Worm (Caenorhabditis elegans) whole organism, L4 larva: ENCODE measurements around the gene R07B7.2.

Source experiments
- F26F4.8 ChIP-seq: fragments of 200-800 bp; sonication (Bioruptor generic); conservative IDR thresholded peaks from 2 replicates; pipeline ENCODE4 v1.3.6; 2022; ENCODE audit warnings: missing genetic modification characterization, missing compliant biosample characterization
- F49E8.2 ChIP-seq: sonication (generic microtip); optimal IDR thresholded peaks from 2 replicates; lab custom pipeline; 2016; ENCODE audit warnings: missing compliant biosample characterization, mild to moderate bottlenecking, missing genetic modification characterization, borderline replicate concordance
- T20F7.1 ChIP-seq: fragments of 200-800 bp; sonication (Bioruptor generic); optimal IDR thresholded peaks from 2 replicates; lab custom pipeline; 2018; ENCODE audit warnings: mild to moderate bottlenecking, missing genetic modification characterization, missing compliant biosample characterization
- Y75B8A.6 ChIP-seq: fragments of 200-800 bp; sonication (Bioruptor generic); IDR thresholded peaks from 2 replicates; pipeline ENCODE4 v1.3.6; 2022; ENCODE audit warnings: missing genetic modification reagents, missing genetic modification characterization, missing compliant biosample characterization
- ZK337.2 ChIP-seq: fragments of 200-800 bp; sonication (Bioruptor generic); IDR thresholded peaks from 2 replicates; pipeline ENCODE4 v1.3.6; 2022; ENCODE audit warnings: missing genetic modification reagents, missing genetic modification characterization, missing compliant biosample characterization
- arid-1 ChIP-seq: fragments of 200-800 bp; sonication (Bioruptor generic); conservative IDR thresholded peaks from 2 replicates; pipeline ENCODE4 v1.3.6; 2022; ENCODE audit warnings: missing genetic modification reagents, missing genetic modification characterization, missing compliant biosample characterization
- attf-4 ChIP-seq: sonication (generic microtip); optimal IDR thresholded peaks from 3 replicates; lab custom pipeline; 2017; ENCODE audit warnings: missing biosample characterization, missing genetic modification characterization
- ceh-20 ChIP-seq: fragments of 200-800 bp; sonication (Bioruptor generic); IDR thresholded peaks from 2 replicates; pipeline ENCODE4 v1.3.6; 2022; ENCODE audit warnings: missing genetic modification reagents, missing genetic modification characterization, missing compliant biosample characterization
- cey-2 ChIP-seq: sonication (generic microtip); optimal IDR thresholded peaks from 3 replicates; lab custom pipeline; 2017; ENCODE audit warnings: missing genetic modification characterization, mild to moderate bottlenecking, missing compliant biosample characterization, antibody characterized with exemption, borderline replicate concordance; ENCODE audit not compliant: insufficient read depth
- daf-16 ChIP-seq, 3 experiments: sonication (generic microtip); optimal IDR thresholded peaks; 2 replicates each; lab custom pipeline; 2016 to 2017; ENCODE audit warnings: missing genetic modification characterization in 3 of 3, missing genetic modification reagents in 3 of 3, mild to moderate bottlenecking in 2 of 3, missing compliant biosample characterization in 2 of 3, missing biosample characterization in 1 of 3, moderate library complexity in 1 of 3
- dmd-6 ChIP-seq: fragments of 200-800 bp; sonication (Bioruptor generic); IDR thresholded peaks from 2 replicates; pipeline ENCODE4 v1.3.6; 2022; ENCODE audit warnings: missing genetic modification reagents, missing genetic modification characterization, missing compliant biosample characterization
- dmd-8 ChIP-seq: fragments of 200-800 bp; sonication (Bioruptor generic); IDR thresholded peaks from 2 replicates; pipeline ENCODE4 v1.3.6; 2022; ENCODE audit warnings: missing genetic modification characterization, missing compliant biosample characterization
- dmd-9 ChIP-seq: fragments of 200-800 bp; sonication (Bioruptor generic); IDR thresholded peaks from 2 replicates; pipeline ENCODE4 v1.3.6; 2022; ENCODE audit warnings: missing genetic modification reagents, missing genetic modification characterization, missing compliant biosample characterization
- duxl-1 ChIP-seq: sonication (generic microtip); optimal IDR thresholded peaks from 2 replicates; lab custom pipeline; 2016; ENCODE audit warnings: mild to moderate bottlenecking, missing genetic modification characterization, moderate library complexity, missing compliant biosample characterization; ENCODE audit not compliant: poor library complexity
- dve-1 ChIP-seq: sonication (generic microtip); optimal IDR thresholded peaks from 2 replicates; lab custom pipeline; 2017; ENCODE audit warnings: antibody characterized with exemption, mild to moderate bottlenecking, missing genetic modification characterization, missing compliant biosample characterization; ENCODE audit not compliant: insufficient read depth
- egl-27 ChIP-seq: sonication (generic microtip); optimal IDR thresholded peaks from 3 replicates; lab custom pipeline; 2017; ENCODE audit warnings: missing biosample characterization, missing genetic modification reagents, missing genetic modification characterization
- fkh-10 ChIP-seq: fragments of 150-350 bp; optimal IDR thresholded peaks from 2 replicates; lab custom pipeline; 2014; ENCODE audit warnings: missing biosample characterization, missing genetic modification reagents, missing genetic modification characterization
- fos-1 ChIP-seq: fragments of 150-350 bp; optimal IDR thresholded peaks from 2 replicates; lab custom pipeline; 2014; ENCODE audit warnings: missing biosample characterization, missing genetic modification characterization
- hif-1 ChIP-seq, 2 experiments: sonication (generic microtip); optimal IDR thresholded peaks; 2 replicates each; lab custom pipeline; 2016 to 2017; ENCODE audit warnings: missing compliant biosample characterization in 2 of 2, missing genetic modification characterization in 2 of 2, missing genetic modification reagents in 2 of 2, missing genotype in 2 of 2, mild to moderate bottlenecking in 1 of 2
- lim-7 ChIP-seq: fragments of 200-800 bp; sonication (Bioruptor generic); IDR thresholded peaks from 2 replicates; pipeline ENCODE4 v1.3.6; 2022; ENCODE audit warnings: missing genetic modification characterization, missing compliant biosample characterization
- lin-13 ChIP-seq: fragments of 150-350 bp; optimal IDR thresholded peaks from 2 replicates; lab custom pipeline; 2014; ENCODE audit warnings: missing biosample characterization, missing genetic modification reagents, missing genetic modification characterization
- lin-15B ChIP-seq: fragments of 150-350 bp; sonication (generic microtip); optimal IDR thresholded peaks from 3 replicates; lab custom pipeline; 2014; ENCODE audit warnings: missing biosample characterization, missing genetic modification characterization
- lin-39 ChIP-seq: fragments of 150-350 bp; optimal IDR thresholded peaks from 2 replicates; lab custom pipeline; 2014; ENCODE audit warnings: missing biosample characterization, missing genetic modification reagents, missing genetic modification characterization
- mdl-1 ChIP-seq, 2 experiments: fragments of 150-350 bp in 1 of 2; sonication (generic microtip) in 1 of 2; optimal IDR thresholded peaks; 2 replicates each; lab custom pipeline; 2014 to 2017; ENCODE audit warnings: missing biosample characterization in 2 of 2, missing genetic modification characterization in 2 of 2
- nhr-10 ChIP-seq: fragments of 150-350 bp; optimal IDR thresholded peaks from 2 replicates; lab custom pipeline; 2014; ENCODE audit warnings: missing biosample characterization, missing genetic modification characterization
- nhr-102 ChIP-seq: sonication (generic microtip); optimal IDR thresholded peaks from 2 replicates; lab custom pipeline; 2016; ENCODE audit warnings: mild to moderate bottlenecking, missing genetic modification characterization, moderate library complexity, missing compliant biosample characterization
- nhr-11 ChIP-seq: fragments of 150-350 bp; optimal IDR thresholded peaks from 2 replicates; lab custom pipeline; 2014; ENCODE audit warnings: missing biosample characterization, missing genetic modification characterization
- nhr-25 ChIP-seq: sonication (generic microtip); optimal IDR thresholded peaks from 2 replicates; lab custom pipeline; 2017; ENCODE audit warnings: missing genetic modification characterization, mild to moderate bottlenecking, missing compliant biosample characterization, antibody characterized with exemption, moderate library complexity, borderline replicate concordance; ENCODE audit not compliant: insufficient read depth
- nhr-28 ChIP-seq: fragments of 150-350 bp; optimal IDR thresholded peaks from 2 replicates; lab custom pipeline; 2014; ENCODE audit warnings: missing biosample characterization, missing genetic modification characterization
- nhr-48 ChIP-seq: sonication (generic microtip); optimal IDR thresholded peaks from 2 replicates; lab custom pipeline; 2016; ENCODE audit warnings: mild to moderate bottlenecking, missing genetic modification characterization, missing compliant biosample characterization
- nhr-77 ChIP-seq: fragments of 150-350 bp; optimal IDR thresholded peaks from 2 replicates; lab custom pipeline; 2014; ENCODE audit warnings: missing biosample characterization, missing genetic modification characterization
- php-3 ChIP-seq: fragments of 200-800 bp; sonication (Bioruptor generic); IDR thresholded peaks from 2 replicates; pipeline ENCODE4 v1.3.6; 2022; ENCODE audit warnings: missing genetic modification reagents, missing genetic modification characterization, missing compliant biosample characterization
- pqm-1 ChIP-seq: sonication (generic microtip); optimal IDR thresholded peaks from 2 replicates; lab custom pipeline; 2017; ENCODE audit warnings: missing biosample characterization, missing genetic modification characterization
- set-16 ChIP-seq: fragments of 200-800 bp; sonication (Bioruptor generic); IDR thresholded peaks from 2 replicates; pipeline ENCODE4 v1.3.6; 2022; ENCODE audit warnings: missing genetic modification reagents, missing genetic modification characterization, missing compliant biosample characterization
- tag-97 ChIP-seq: fragments of 200-800 bp; sonication (Bioruptor generic); IDR thresholded peaks from 2 replicates; pipeline ENCODE4 v1.3.6; 2022; ENCODE audit warnings: missing genetic modification characterization, missing compliant biosample characterization
- unc-62 ChIP-seq, 3 experiments: fragments of 150-350 bp in 1 of 3; sonication (generic microtip); optimal IDR thresholded peaks in 2 of 3; peaks in 1 of 3; 1 replicate in 1 of 3; 2 replicates in 2 of 3; lab custom pipeline; 2014 to 2017; ENCODE audit warnings: missing biosample characterization in 3 of 3, missing genetic modification characterization in 3 of 3, missing genetic modification reagents in 3 of 3, missing genotype in 1 of 3
- zag-1 ChIP-seq: fragments of 150-350 bp; optimal IDR thresholded peaks from 2 replicates; lab custom pipeline; 2014; ENCODE audit warnings: missing biosample characterization, missing genetic modification characterization
- zip-11 ChIP-seq: fragments of 200-800 bp; sonication (Bioruptor generic); IDR thresholded peaks from 2 replicates; pipeline ENCODE4 v1.3.6; 2022; ENCODE audit warnings: missing genetic modification characterization, missing compliant biosample characterization
- ztf-7 ChIP-seq: fragments of 150-350 bp; optimal IDR thresholded peaks from 2 replicates; lab custom pipeline; 2014; ENCODE audit warnings: missing biosample characterization, missing genetic modification characterization

R07B7.2 gene

ce11 chrV:12085867-12086634 lies 26.5 kb upstream of the R07B7.2 start:
- TF ChIP-seq dmd-8 (GFP tag; lab: Robert Waterston, UW) = no peak

- TF ChIP-seq nhr-10 (tag; lab: Kevin White, UChicago) (no peak), dmd-6 (peak; percentile 25; the same call in 1 of the 2 replicates)
These were observed 24.7 kb upstream of the R07B7.2 start, which contains the start of gene R07B7.8 for ce11 chrV:12084216-12084615. Gene R07B7.8, minus strand, starts transcription at chrV:12084316.

ce11 chrV:12082932-12083331 lies 23.4 kb upstream of the R07B7.2 start, which contains the start of gene R07B7.10:
Gene R07B7.10, plus strand, starts transcription at chrV:12083216.
- TF ChIP-seq nhr-28 (tag; lab: Kevin White, UChicago) (peak; percentile 18), arid-1 (GFP tag; lab: Robert Waterston, UW) (no peak), ztf-7 (tag; lab: Kevin White, UChicago) (no peak), dve-1 (peak; percentile 14), cey-2 (tag; lab: Kevin White, UChicago) (no peak), dmd-9 (no peak)

DNA sequence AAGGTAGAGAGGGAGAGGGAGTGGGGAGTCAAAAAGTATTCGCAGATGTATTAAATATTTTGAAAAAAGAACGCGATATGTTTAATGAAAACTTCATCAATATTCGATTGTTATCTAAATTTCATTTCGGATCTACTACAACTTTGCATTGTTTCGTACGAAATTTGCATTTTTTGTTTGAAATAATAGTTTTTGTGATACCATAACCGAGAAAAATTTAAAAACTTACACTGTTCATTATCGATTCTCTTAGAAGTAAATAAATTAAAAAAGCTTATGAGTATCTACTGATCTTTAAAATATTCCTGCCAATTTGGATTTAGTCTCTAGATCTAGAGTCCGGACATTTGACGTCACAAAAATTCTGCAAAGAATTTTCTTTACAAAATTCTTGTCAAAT lies 20.7 kb upstream of the R07B7.2 start, which contains the start of gene R07B7.9:
Gene R07B7.9, minus strand, starts transcription at position 101 of the 400 bp plus-strand sequence.
- TF ChIP-seq lin-13 (GFP tag; lab: Kevin White, UChicago) = no peak
- TF ChIP-seq ztf-7 (tag; lab: Kevin White, UChicago) = no peak
- TF ChIP-seq zip-11 (GFP tag; lab: Robert Waterston, UW) = no peak
- no peak for TF ChIP-seq egl-27 (tag; lab: Kevin White, UChicago)
- TF ChIP-seq lin-39 (tag; lab: Kevin White, UChicago) = no peak
- no peak for TF ChIP-seq unc-62 (GFP tag; optimal IDR thresholded peaks at IDR 0.05 in 1 of 2; lab: Kevin White, UChicago)
- TF ChIP-seq unc-62 (tag; optimal IDR thresholded peaks at IDR 0.05; lab: Kevin White, UChicago) = no peak

ce11 chrV:12075983-12076382 lies 16.4 kb upstream of the R07B7.2 start:
- TF ChIP-seq fos-1 (tag; lab: Kevin White, UChicago) (no peak), dve-1 (peak; percentile 26), mdl-1 (tag; optimal IDR thresholded peaks at IDR 0.05; lab: Kevin White, UChicago) (no peak), T20F7.1 (GFP tag; lab: Kevin White, UChicago) (no peak), set-16 (no peak), unc-62 (GFP tag; optimal IDR thresholded peaks at IDR 0.05 in 1 of 2; lab: Kevin White, UChicago) (no peak), unc-62 (tag; optimal IDR thresholded peaks at IDR 0.05; lab: Kevin White, UChicago) (no peak), nhr-102 (tag; lab: Kevin White, UChicago) (no peak), attf-4 (no peak), pqm-1 (tag; lab: Kevin White, UChicago) (peak; percentile 60), arid-1 (GFP tag; lab: Robert Waterston, UW) (no peak), dmd-6 (peak; percentile 51), nhr-48 (no peak), fkh-10 (GFP tag; lab: Kevin White, UChicago) (no peak), ZK337.2 (GFP tag; lab: Robert Waterston, UW) (no peak), nhr-10 (tag; lab: Kevin White, UChicago) (no peak), F26F4.8 (GFP tag; lab: Robert Waterston, UW) (no peak), duxl-1 (tag; lab: Kevin White, UChicago) (no peak), php-3 (GFP tag; lab: Robert Waterston, UW) (no peak), nhr-11 (no peak), zag-1 (tag; lab: Kevin White, UChicago) (no peak), nhr-25 (tag; lab: Kevin White, UChicago) (no peak), ceh-20 (no peak), hif-1 (tag; optimal IDR thresholded peaks at IDR 0.05; lab: Kevin White, UChicago) (no peak), F49E8.2 (tag; lab: Kevin White, UChicago) (no peak), Y75B8A.6 (no peak), tag-97 (GFP tag; lab: Robert Waterston, UW) (no peak), lin-15B (no peak), daf-16 (GFP tag; optimal IDR thresholded peaks at IDR 0.05; lab: Kevin White, UChicago) (no peak), daf-16 (tag; optimal IDR thresholded peaks at IDR 0.05; lab: Kevin White, UChicago) (peak; percentile 73), lim-7 (GFP tag; lab: Robert Waterston, UW) (no peak), nhr-77 (tag; lab: Kevin White, UChicago) (peak; percentile 41)
